Fruit fly (Drosophila melanogaster) whole organism, embryonic: ENCODE results near the gene Ddc.
A peak's percentile ranks its signal among the peaks of the same experiment; 100 is the strongest.

ENCODE experiments used
- Atf3 ChIP-seq: fragments of 200-800 bp; sonication (Bioruptor generic); optimal IDR thresholded peaks from 3 replicates; lab custom pipeline; 2016; ENCODE audit warnings: missing biosample characterization, missing genetic modification characterization
- CG10431 ChIP-seq: fragments of 200-800 bp; sonication (Bioruptor generic); optimal IDR thresholded peaks from 3 replicates; lab custom pipeline; 2018; ENCODE audit warnings: missing biosample characterization, mild to moderate bottlenecking, missing genetic modification characterization
- CG10462 ChIP-seq: fragments of 200-800 bp; sonication (Bioruptor generic); optimal IDR thresholded peaks from 2 replicates; lab custom pipeline; 2016; ENCODE audit warnings: missing biosample characterization, missing genetic modification characterization
- CG12155 ChIP-seq: fragments of 200-800 bp; sonication (Bioruptor generic); optimal IDR thresholded peaks from 3 replicates; lab custom pipeline; 2016; ENCODE audit warnings: missing biosample characterization, missing genetic modification characterization
- CG12391 ChIP-seq: fragments of 200-800 bp; sonication (Bioruptor generic); optimal IDR thresholded peaks from 3 replicates; lab custom pipeline; 2018; ENCODE audit warnings: missing biosample characterization, mild to moderate bottlenecking, missing genetic modification characterization, moderate library complexity
- CG12659 ChIP-seq: fragments of 200-800 bp; sonication (Bioruptor generic); optimal IDR thresholded peaks from 3 replicates; lab custom pipeline; 2017; ENCODE audit warnings: mild to moderate bottlenecking, missing biosample characterization, missing genetic modification reagents, missing genetic modification characterization
- CG15073 ChIP-seq: fragments of 200-800 bp; sonication (Bioruptor generic); optimal IDR thresholded peaks from 2 replicates; lab custom pipeline; 2016; ENCODE audit warnings: missing biosample characterization, missing genetic modification characterization
- CG1529 ChIP-seq: fragments of 200-800 bp; sonication (Bioruptor generic); optimal IDR thresholded peaks from 3 replicates; lab custom pipeline; 2018; ENCODE audit warnings: missing biosample characterization, missing genetic modification characterization
- CG15696 ChIP-seq: fragments of 200-800 bp; sonication (Bioruptor generic); optimal IDR thresholded peaks from 2 replicates; lab custom pipeline; 2019; ENCODE audit warnings: missing biosample characterization, mild to moderate bottlenecking, missing genetic modification characterization, moderate library complexity
- CG1602 ChIP-seq: fragments of 200-800 bp; sonication (Bioruptor generic); optimal IDR thresholded peaks from 3 replicates; lab custom pipeline; 2016; ENCODE audit warnings: missing biosample characterization, missing genetic modification characterization
- CG1647 ChIP-seq: fragments of 200-800 bp; sonication (Bioruptor generic); optimal IDR thresholded peaks from 3 replicates; lab custom pipeline; 2016; ENCODE audit warnings: missing biosample characterization, missing genetic modification characterization
- CG16813 ChIP-seq: fragments of 200-800 bp; sonication (Bioruptor generic); IDR thresholded peaks from 3 replicates; pipeline ENCODE4 v1.3.6; 2022; ENCODE audit warnings: missing biosample characterization, missing genetic modification characterization; ENCODE audit not compliant: partially characterized antibody
- CG4282 ChIP-seq: fragments of 200-800 bp; sonication (Bioruptor generic); optimal IDR thresholded peaks from 2 replicates; lab custom pipeline; 2016; ENCODE audit warnings: missing biosample characterization, missing genetic modification characterization
- CG4707 ChIP-seq: fragments of 200-800 bp; sonication (Bioruptor generic); optimal IDR thresholded peaks from 2 replicates; lab custom pipeline; 2018; ENCODE audit warnings: missing biosample characterization, mild to moderate bottlenecking, missing genetic modification characterization, moderate library complexity
- CG6175 ChIP-seq: fragments of 200-800 bp; sonication (Bioruptor generic); IDR thresholded peaks from 3 replicates; pipeline ENCODE4 v1.3.6; 2022; ENCODE audit warnings: missing biosample characterization, missing genetic modification characterization
- CG6765 ChIP-seq: fragments of 200-800 bp; sonication (Bioruptor generic); optimal IDR thresholded peaks from 3 replicates; lab custom pipeline; 2017; ENCODE audit warnings: missing biosample characterization, mild to moderate bottlenecking, missing genetic modification characterization
- CG7556 ChIP-seq: fragments of 200-800 bp; sonication (Bioruptor generic); optimal IDR thresholded peaks from 2 replicates; lab custom pipeline; 2017; ENCODE audit warnings: missing biosample characterization, mild to moderate bottlenecking, missing genetic modification characterization
- CG9817 ChIP-seq: fragments of 200-800 bp; sonication (Bioruptor generic); optimal IDR thresholded peaks from 2 replicates; lab custom pipeline; 2018; ENCODE audit warnings: missing biosample characterization, mild to moderate bottlenecking, missing genetic modification characterization, moderate library complexity
- CG9876 ChIP-seq: fragments of 200-800 bp; sonication (Bioruptor generic); optimal IDR thresholded peaks from 2 replicates; lab custom pipeline; 2016; ENCODE audit warnings: missing biosample characterization, missing genetic modification characterization
- CHES-1-like ChIP-seq: fragments of 200-800 bp; sonication (Bioruptor generic); optimal IDR thresholded peaks from 2 replicates; lab custom pipeline; 2016; ENCODE audit warnings: missing biosample characterization, missing genetic modification characterization
- Dbx ChIP-seq: fragments of 200-800 bp; sonication (Bioruptor generic); IDR thresholded peaks from 3 replicates; pipeline ENCODE4 v1.3.6; 2022; ENCODE audit warnings: missing biosample characterization, missing genetic modification characterization
- Dek ChIP-seq: fragments of 200-800 bp; sonication (Bioruptor generic); optimal IDR thresholded peaks from 3 replicates; lab custom pipeline; 2019; ENCODE audit warnings: missing biosample characterization, mild to moderate bottlenecking, missing genetic modification characterization, moderate library complexity
- Doc2 ChIP-seq: fragments of 200-800 bp; sonication (Bioruptor generic); IDR thresholded peaks from 2 replicates; pipeline ENCODE4 v1.3.6; 2022; ENCODE audit warnings: missing biosample characterization, missing genetic modification characterization
- Dp ChIP-seq: fragments of 200-800 bp; sonication (Bioruptor generic); optimal IDR thresholded peaks from 2 replicates; lab custom pipeline; 2018; ENCODE audit warnings: missing biosample characterization, mild to moderate bottlenecking, missing genetic modification characterization, moderate library complexity
- Ets65A ChIP-seq: fragments of 200-800 bp; sonication (Bioruptor generic); peaks from one replicate; lab custom pipeline; 2016; ENCODE audit warnings: missing biosample characterization, missing genetic modification characterization
- Gug ChIP-seq: fragments of 200-800 bp; sonication (Bioruptor generic); IDR thresholded peaks from 4 replicates; pipeline ENCODE4 v1.3.6; 2022; ENCODE audit warnings: missing biosample characterization, missing genetic modification characterization
- HHEX ChIP-seq: fragments of 200-800 bp; sonication (Bioruptor generic); optimal IDR thresholded peaks from 3 replicates; lab custom pipeline; 2017; ENCODE audit warnings: missing biosample characterization, mild to moderate bottlenecking, missing genetic modification characterization, missing genetic modification reagents
- HLH3B ChIP-seq: fragments of 200-800 bp; sonication (Bioruptor generic); IDR thresholded peaks from 2 replicates; pipeline ENCODE4 v1.3.6; 2022; ENCODE audit warnings: missing biosample characterization, missing genetic modification characterization
- HLH4C ChIP-seq: fragments of 200-800 bp; sonication (Bioruptor generic); IDR thresholded peaks from 3 replicates; pipeline ENCODE4 v1.3.6; 2022; ENCODE audit warnings: missing biosample characterization, missing genetic modification characterization; ENCODE audit not compliant: partially characterized antibody
- NFAT ChIP-seq: fragments of 200-800 bp; sonication (Bioruptor generic); IDR thresholded peaks from 2 replicates; pipeline ENCODE4 v1.3.6; 2022; ENCODE audit warnings: missing biosample characterization, missing genetic modification characterization
- NK7.1 ChIP-seq: fragments of 200-800 bp; sonication (Bioruptor generic); optimal IDR thresholded peaks from 3 replicates; lab custom pipeline; 2016; ENCODE audit warnings: missing biosample characterization, missing genetic modification characterization
- Nf-YC ChIP-seq: fragments of 200-800 bp; optimal IDR thresholded peaks from 3 replicates; lab custom pipeline; 2019; ENCODE audit warnings: missing biosample characterization, mild to moderate bottlenecking, missing genetic modification characterization, moderate library complexity
- Opbp ChIP-seq: fragments of 200-800 bp; sonication (Bioruptor generic); IDR thresholded peaks from 3 replicates; pipeline ENCODE4 v1.3.6; 2022; ENCODE audit warnings: missing biosample characterization, missing genetic modification characterization; ENCODE audit not compliant: partially characterized antibody
- Pdp1 ChIP-seq, 2 experiments: fragments of 200-800 bp; sonication (Bioruptor generic); optimal IDR thresholded peaks; 3 replicates each; lab custom pipeline; 2016; ENCODE audit warnings: missing biosample characterization in 2 of 2, missing genetic modification characterization in 2 of 2, mild to moderate bottlenecking in 1 of 2, moderate library complexity in 1 of 2
- Stat92E ChIP-seq, 3 experiments: fragments of >200 bp in 2 of 3; fragments of 200-800 bp in 1 of 3; sonication (Bioruptor generic) in 1 of 3; optimal IDR thresholded peaks; 2 replicates each; lab custom pipeline; 2017 to 2019; ENCODE audit warnings: missing biosample characterization in 3 of 3, missing genetic modification characterization in 3 of 3, mild to moderate bottlenecking in 1 of 3, moderate library complexity in 1 of 3
- abd-A ChIP-seq: fragments of 200-800 bp; sonication (Bioruptor generic); optimal IDR thresholded peaks from 3 replicates; lab custom pipeline; 2019; ENCODE audit warnings: missing biosample characterization, mild to moderate bottlenecking, missing genetic modification characterization, moderate library complexity
- bowl ChIP-seq: fragments of 200-800 bp; sonication (Bioruptor generic); IDR thresholded peaks from 2 replicates; pipeline ENCODE4 v1.3.6; 2022; ENCODE audit warnings: missing biosample characterization, missing genetic modification characterization
- danr ChIP-seq: fragments of 200-800 bp; sonication (Bioruptor generic); IDR thresholded peaks from 2 replicates; pipeline ENCODE4 v1.3.6; 2022; ENCODE audit warnings: missing biosample characterization, missing genetic modification characterization
- dati ChIP-seq: fragments of 200-800 bp; sonication (Bioruptor generic); IDR thresholded peaks from 2 replicates; pipeline ENCODE4 v1.3.6; 2022; ENCODE audit warnings: missing biosample characterization, missing genetic modification characterization
- eyg ChIP-seq: fragments of 200-800 bp; sonication (Bioruptor generic); optimal IDR thresholded peaks from 3 replicates; lab custom pipeline; 2016; ENCODE audit warnings: missing biosample characterization, missing genetic modification characterization
- gcm2 ChIP-seq: fragments of 200-800 bp; sonication (Bioruptor generic); optimal IDR thresholded peaks from 2 replicates; lab custom pipeline; 2016; ENCODE audit warnings: missing biosample characterization, missing genetic modification characterization
- gsb-n ChIP-seq: fragments of 200-800 bp; sonication (Bioruptor generic); optimal IDR thresholded peaks from 3 replicates; lab custom pipeline; 2018; ENCODE audit warnings: missing biosample characterization, mild to moderate bottlenecking, missing genetic modification characterization
- inv ChIP-seq: fragments of 200-800 bp; sonication (Bioruptor generic); IDR thresholded peaks from 2 replicates; pipeline ENCODE4 v1.3.6; 2022; ENCODE audit warnings: missing biosample characterization, missing genetic modification characterization; ENCODE audit not compliant: partially characterized antibody
- kah ChIP-seq: fragments of 200-800 bp; sonication (Bioruptor generic); optimal IDR thresholded peaks from 2 replicates; lab custom pipeline; 2018; ENCODE audit warnings: missing biosample characterization, mild to moderate bottlenecking, missing genetic modification characterization
- lbe ChIP-seq: fragments of 200-800 bp; sonication (Bioruptor generic); optimal IDR thresholded peaks from 2 replicates; lab custom pipeline; 2016; ENCODE audit warnings: missing biosample characterization, mild to moderate bottlenecking, missing genetic modification characterization
- nerfin-2 ChIP-seq: fragments of 200-800 bp; sonication (Bioruptor generic); IDR thresholded peaks from 2 replicates; pipeline ENCODE4 v1.3.6; 2022; ENCODE audit warnings: missing biosample characterization, missing genetic modification characterization; ENCODE audit not compliant: partially characterized antibody
- p53 ChIP-seq: fragments of 200-800 bp; sonication (Bioruptor generic); optimal IDR thresholded peaks from 2 replicates; lab custom pipeline; 2016; ENCODE audit warnings: missing biosample characterization, missing genetic modification characterization
- pum ChIP-seq: fragments of 200-800 bp; sonication (Bioruptor generic); optimal IDR thresholded peaks from 2 replicates; lab custom pipeline; 2016; ENCODE audit warnings: missing biosample characterization, missing genetic modification characterization
- pzg ChIP-seq: fragments of 200-800 bp; sonication (Bioruptor generic); optimal IDR thresholded peaks from 3 replicates; lab custom pipeline; 2018; ENCODE audit warnings: missing biosample characterization, mild to moderate bottlenecking, missing genetic modification characterization, moderate library complexity
- tna ChIP-seq: fragments of 200-800 bp; sonication (Bioruptor generic); IDR thresholded peaks from 2 replicates; pipeline ENCODE4 v1.3.6; 2022; ENCODE audit warnings: missing biosample characterization, missing genetic modification characterization; ENCODE audit not compliant: partially characterized antibody

The Ddc gene

DNA sequence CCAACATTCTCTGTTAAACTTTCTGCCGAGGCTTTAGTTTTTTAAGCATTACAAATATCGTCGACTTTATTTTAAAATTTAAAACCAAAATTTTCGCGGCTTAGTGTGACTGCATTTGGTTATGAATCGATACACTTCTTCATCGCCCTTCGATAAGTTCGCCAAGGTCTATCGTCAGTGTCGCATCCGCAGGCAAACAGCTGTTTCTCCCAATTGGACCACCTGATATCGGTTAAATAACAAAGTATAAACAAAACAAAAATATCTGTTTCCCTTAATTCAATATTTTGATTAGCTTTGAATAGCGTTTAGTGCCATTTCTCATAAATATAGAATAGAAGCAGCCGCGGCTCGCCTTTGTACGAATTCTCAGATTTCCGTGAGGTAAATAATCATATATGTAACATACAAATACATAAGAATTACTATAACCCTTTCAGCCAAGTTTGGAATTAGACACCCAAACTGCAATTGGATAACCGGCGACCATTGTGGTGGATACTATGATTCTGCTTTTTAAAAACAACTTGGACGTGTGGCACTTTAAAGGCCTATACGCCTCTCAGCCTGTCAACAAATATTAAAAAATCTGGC, 5.8 kb downstream of the Ddc start, which contains the start of gene CG10561 (continued):
- TF ChIP-seq Nf-YC (tag; lab: Kevin White, UChicago) (no peak), pzg (GFP tag; lab: Kevin White, UChicago) (peak; percentile 79), HHEX (GFP tag; lab: Kevin White, UChicago) (no peak), Dbx (GFP tag; lab: Robert Waterston, UW) (no peak), NFAT (GFP tag; lab: Robert Waterston, UW) (no peak), CG1647 (GFP tag; lab: Kevin White, UChicago) (no peak), CG1529 (GFP tag; lab: Kevin White, UChicago) (no peak), p53 (GFP tag; lab: Kevin White, UChicago) (no peak), CG4707 (GFP tag; lab: Kevin White, UChicago) (no peak), CG12155 (GFP tag; lab: Kevin White, UChicago) (no peak), Dek (tag; lab: Kevin White, UChicago) (no peak), gsb-n (tag; lab: Kevin White, UChicago) (no peak), gcm2 (GFP tag; lab: Kevin White, UChicago) (no peak), inv (0 out of 2 replicates have a peak, but pooled peaks have one; percentile 24), eyg (GFP tag; lab: Kevin White, UChicago) (no peak), Gug (no peak), HLH3B (GFP tag; lab: Robert Waterston, UW) (no peak), Stat92E (GFP tag; optimal IDR thresholded peaks at IDR 0.05; lab: Kevin White, UChicago) (no peak), CG9817 (no peak), dati (GFP tag; lab: Robert Waterston, UW) (no peak), CG6765 (no peak), CG12659 (GFP tag; lab: Kevin White, UChicago) (peak; percentile 16), CHES-1-like (GFP tag; lab: Kevin White, UChicago) (no peak), Atf3 (GFP tag; lab: Kevin White, UChicago) (no peak), tna (GFP tag; lab: Robert Waterston, UW) (peak; percentile 54; the same call in 1 of the 2 replicates), Pdp1 (GFP tag; optimal IDR thresholded peaks at IDR 0.05; lab: Kevin White, UChicago) (peak in 1 of 2 experiments; percentile 90), CG6175 (GFP tag; lab: Robert Waterston, UW) (no peak), CG15696 (tag; lab: Kevin White, UChicago) (no peak), kah (GFP tag; lab: Kevin White, UChicago) (peak; percentile 69), NK7.1 (GFP tag; lab: Kevin White, UChicago) (no peak), Doc2 (no peak), Ets65A (GFP tag; lab: Kevin White, UChicago) (no peak), HLH4C (peak; percentile 75), CG10462 (GFP tag; lab: Kevin White, UChicago) (no peak), CG16813 (peak; percentile 58; the same call in 2 of the 3 replicates), pum (GFP tag; lab: Kevin White, UChicago) (no peak), Opbp (GFP tag; lab: Robert Waterston, UW) (peak; percentile 74; the same call in 2 of the 3 replicates), Dp (peak; percentile 95), CG4282 (no peak), CG10431 (GFP tag; lab: Kevin White, UChicago) (no peak), danr (GFP tag; lab: Robert Waterston, UW) (no peak), nerfin-2 (peak; percentile 71), lbe (GFP tag; lab: Kevin White, UChicago) (peak; percentile 34), abd-A (no peak), CG9876 (no peak), bowl (GFP tag; lab: Robert Waterston, UW) (no peak), CG7556 (GFP tag; lab: Kevin White, UChicago) (no peak), CG1602 (GFP tag; lab: Kevin White, UChicago) (no peak), CG15073 (GFP tag; lab: Kevin White, UChicago) (no peak), CG12391 (tag; lab: Kevin White, UChicago) (no peak)
